Fruit fly (Drosophila melanogaster) whole organism, larva: ENCODE results near the gene Mf.

Experiments
- noc ChIP-seq: fragments of 200-800 bp; sonication (Bioruptor generic); optimal IDR thresholded peaks from 3 replicates; lab custom pipeline; 2019; ENCODE audit warnings: missing biosample characterization, mild to moderate bottlenecking, missing genetic modification characterization, moderate library complexity

Gene Mf

dm6 chr3R:15181467-15181866, at the start of gene Mf:
Gene Mf (minus strand): TSS chr3R:15181510.
- TF ChIP-seq noc, result no peak

DNA sequence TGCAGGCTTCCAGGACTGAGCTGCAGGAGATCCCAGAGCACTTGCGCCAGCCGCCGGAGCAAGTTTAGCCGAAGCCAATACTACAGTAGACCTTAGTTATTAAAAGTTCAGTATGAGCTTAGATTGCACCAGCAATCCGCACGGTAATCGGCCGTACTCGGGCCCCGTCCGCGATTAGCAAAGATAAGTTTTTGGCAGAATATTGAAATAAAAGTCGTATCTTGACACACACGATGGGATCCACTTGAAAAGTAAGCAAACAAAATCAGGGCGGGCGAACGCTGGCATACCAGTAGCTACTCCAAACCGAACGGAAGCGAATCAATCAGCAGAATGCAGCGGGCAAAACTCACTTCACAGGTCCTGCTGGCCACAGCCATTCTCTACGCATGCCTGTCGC, 49.0 kb upstream of the Mf start, which contains the start of gene CG34316:
Gene CG34316 (plus strand): TSS at position 301 of the 400 bp plus-strand sequence.
- no peak for TF ChIP-seq noc

DNA sequence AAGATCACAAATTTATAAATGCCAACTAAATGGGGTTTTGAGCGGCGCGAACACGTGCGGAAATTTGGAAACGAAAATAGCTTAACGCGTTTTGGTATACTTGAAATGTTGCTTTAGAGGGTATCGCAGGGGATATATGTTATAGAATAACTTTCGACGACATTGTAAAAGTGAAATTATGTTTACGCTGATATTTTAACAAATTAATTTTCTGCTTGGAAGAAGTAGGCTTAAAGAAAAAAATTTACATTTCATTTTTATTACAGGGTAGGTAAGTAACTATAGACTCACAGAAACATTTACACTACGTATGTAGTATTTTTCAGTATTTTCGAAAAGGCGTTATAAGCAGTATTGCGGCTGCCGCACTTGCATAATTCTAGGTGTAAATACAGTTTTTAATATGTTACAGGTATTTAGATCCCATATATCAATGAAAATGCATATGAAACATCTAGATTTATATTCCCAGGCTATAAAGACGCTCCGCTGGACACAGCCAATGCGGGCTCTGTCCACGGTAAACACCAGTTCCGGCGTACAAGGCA, 48.1 kb upstream of the Mf start, which contains the start of the genes Art3 and mRpS10:
Gene Art3 (minus strand): TSS at position 80 of the 548 bp plus-strand sequence.
Gene mRpS10 (plus strand): TSS at position 337 of the 548 bp plus-strand sequence.
- TF ChIP-seq noc, result peak; percentile 100

dm6 chr3R:15225279-15225730, 44.0 kb upstream of the Mf start, which contains the start of the genes CG31344 and Caf1-55:
Gene CG31344 (minus strand): TSS chr3R:15225329.
Gene Caf1-55 (plus strand): TSS chr3R:15225576.
- TF ChIP-seq noc, result no peak

DNA sequence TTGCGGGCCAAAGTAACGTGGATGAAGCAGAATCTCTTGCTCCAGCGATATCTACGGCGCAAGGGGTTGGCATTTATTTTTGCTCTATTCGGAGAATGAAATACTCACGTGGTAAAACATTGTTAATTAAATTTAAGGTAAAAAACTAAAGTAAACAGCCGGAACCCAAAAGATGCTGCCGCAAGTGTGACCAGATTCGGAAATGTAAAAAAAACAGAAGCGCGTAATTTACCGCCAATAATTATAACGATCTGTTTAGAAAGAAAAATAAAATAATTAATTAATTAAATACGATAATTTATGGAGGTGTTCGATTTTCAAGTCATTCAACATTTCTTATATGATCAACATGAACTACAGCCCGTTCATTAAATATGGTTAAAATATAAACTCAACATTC, 41.7 kb upstream of the Mf start, which contains the start of gene Polr2G:
Gene Polr2G (minus strand): TSS at position 208 of the 400 bp plus-strand sequence.
- no peak for TF ChIP-seq noc

DNA sequence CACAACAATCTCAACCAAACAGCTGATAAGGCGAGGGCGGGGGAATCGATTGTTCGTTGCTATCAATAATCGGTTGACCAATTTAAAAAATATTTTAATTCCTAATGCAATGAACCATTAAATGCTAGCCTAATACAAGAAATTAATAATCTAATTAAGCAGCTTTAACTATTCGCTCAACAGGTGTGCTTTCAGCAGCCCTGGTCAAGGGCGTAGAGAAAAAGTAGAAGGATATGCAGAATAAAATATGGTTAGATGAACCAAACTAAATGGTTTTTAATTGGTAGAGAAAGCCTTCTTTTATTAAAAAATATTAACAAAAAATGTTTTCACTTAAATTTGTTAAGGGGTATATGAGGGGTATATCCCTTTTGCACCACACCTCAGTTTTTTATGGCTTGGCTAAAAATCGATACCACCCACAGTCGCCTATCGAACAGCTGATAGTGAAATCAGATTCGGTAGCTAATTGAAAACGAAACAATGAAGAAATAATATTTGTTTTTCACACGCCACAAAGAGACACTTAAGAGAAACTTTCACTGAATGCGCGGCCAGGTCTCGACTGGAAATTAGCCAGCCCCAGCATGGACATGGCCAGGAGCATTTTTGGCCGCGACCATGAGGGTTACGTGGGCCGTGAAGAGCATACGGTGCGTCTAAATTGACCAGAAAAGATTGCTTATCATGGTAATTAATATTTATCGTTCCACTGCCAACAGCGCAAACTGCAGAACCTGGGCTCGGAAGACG, 37.7 kb upstream of the Mf start, which contains the start of the genes SIDL and CG12241:
Gene SIDL (minus strand): TSS at position 51 of the 753 bp plus-strand sequence.
Gene CG12241 (plus strand): TSS at position 433 of the 753 bp plus-strand sequence.
- peak; percentile 73 for TF ChIP-seq noc

- TF ChIP-seq noc, result peak; percentile 57
Observed at dm6 chr3R:15213362-15213989, 32.2 kb upstream of the Mf start, which contains the start of the genes CG6654 and CG4210. Gene CG6654 (minus strand): TSS chr3R:15213658. Gene CG4210 (plus strand): TSS chr3R:15213974.

DNA sequence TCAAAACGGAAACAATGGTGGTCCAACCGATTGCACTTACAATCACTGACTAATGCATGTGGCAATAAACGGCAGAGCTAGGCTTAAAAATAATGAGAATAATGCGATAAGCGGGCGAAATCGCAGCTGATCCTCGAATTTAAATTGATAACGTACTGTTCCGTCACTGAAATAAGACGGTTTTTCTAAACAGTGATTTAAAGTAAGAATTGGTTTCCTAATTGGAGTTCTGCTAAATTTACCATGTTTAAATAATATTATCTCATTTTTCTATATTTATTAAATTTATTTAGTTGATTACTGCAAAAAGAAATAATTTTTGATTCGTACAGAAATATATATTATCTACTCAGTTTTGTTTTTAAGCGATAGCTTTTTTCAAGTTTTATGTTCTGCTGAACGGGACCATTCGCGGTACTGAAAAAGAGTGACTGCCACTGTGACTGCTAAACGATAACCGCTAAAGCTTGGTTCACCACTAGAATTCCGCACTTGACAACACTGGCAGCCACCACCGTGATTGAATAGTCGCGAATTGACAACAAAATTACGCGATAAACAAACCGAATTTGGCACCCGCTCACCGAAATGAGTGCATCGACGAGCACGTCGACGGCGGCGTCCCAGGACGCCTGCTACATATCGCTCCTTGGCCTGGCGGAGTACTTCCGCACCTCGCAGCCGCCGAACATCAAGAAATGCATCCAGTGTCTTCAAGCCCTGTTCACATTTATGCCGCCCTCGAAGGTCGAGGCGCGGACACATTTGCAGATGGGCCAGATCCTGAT, 27.6 kb upstream of the Mf start, which contains the start of the genes Spn88Eb and Mau2:
Gene Spn88Eb (minus strand): TSS at position 51 of the 788 bp plus-strand sequence.
Gene Mau2 (plus strand): TSS at position 493 of the 788 bp plus-strand sequence.
- TF ChIP-seq noc, result peak; percentile 36

dm6 chr3R:15206273-15206672, 25.0 kb upstream of the Mf start, which contains the start of gene Spn88Ea:
Gene Spn88Ea (minus strand): TSS chr3R:15206447.
- no peak for TF ChIP-seq noc

DNA sequence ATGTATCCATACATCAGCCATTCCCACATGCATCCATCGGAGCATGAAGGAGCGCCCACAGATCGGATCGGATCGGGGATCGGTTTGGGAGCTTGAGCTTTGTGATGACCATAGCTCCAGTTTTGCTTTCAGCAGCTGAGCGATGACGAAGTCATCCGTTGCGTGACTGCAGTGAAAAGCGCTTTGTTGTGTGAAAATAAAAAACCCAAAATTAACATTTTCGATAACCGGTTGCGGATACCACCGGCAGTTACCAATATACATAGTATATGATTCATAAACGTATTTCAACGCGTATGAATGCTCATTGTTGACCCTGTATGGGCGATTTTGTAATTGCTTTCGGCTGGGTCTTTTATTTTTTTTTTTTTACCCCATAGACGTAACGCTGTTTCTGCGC, 23.9 kb upstream of the Mf start:
- no peak for TF ChIP-seq noc

DNA sequence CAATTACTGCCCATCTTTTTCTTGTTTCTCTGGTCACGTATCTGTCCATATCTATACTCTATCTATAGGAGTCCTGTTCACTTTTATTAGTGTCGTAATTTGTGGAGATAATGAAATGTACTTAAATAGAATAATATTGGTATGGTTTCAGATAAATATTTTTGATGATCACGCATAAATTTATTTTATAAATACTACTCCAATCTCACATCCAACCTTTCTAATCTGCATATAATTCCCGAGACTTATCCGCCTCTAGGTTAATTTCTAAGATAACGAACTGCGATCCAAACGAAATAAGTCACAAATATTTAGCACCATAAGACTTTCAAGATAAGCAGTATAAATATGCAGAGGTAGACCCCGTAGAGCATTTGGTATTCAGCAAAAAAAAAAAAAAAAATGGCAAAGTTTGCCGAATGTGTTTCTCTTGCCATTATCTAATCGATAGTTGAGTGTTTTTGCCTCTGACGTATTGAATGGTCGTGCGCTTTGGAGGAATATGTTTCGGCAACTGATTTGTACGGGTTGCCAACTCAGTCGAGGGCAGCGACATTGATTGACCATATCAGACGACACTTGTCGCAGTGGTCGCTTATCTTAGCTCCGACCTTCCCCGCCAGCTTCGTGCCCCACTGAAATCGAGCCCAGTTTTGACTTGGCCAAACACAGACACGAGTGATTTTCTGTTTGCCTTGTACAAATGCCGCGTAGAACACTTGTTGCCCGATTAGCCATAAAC, 16.9 kb upstream of the Mf start:
- TF ChIP-seq noc, result peak; percentile 82

- TF ChIP-seq noc, result no peak
Observed at dm6 chr3R:15197373-15197772, 16.1 kb upstream of the Mf start.

DNA sequence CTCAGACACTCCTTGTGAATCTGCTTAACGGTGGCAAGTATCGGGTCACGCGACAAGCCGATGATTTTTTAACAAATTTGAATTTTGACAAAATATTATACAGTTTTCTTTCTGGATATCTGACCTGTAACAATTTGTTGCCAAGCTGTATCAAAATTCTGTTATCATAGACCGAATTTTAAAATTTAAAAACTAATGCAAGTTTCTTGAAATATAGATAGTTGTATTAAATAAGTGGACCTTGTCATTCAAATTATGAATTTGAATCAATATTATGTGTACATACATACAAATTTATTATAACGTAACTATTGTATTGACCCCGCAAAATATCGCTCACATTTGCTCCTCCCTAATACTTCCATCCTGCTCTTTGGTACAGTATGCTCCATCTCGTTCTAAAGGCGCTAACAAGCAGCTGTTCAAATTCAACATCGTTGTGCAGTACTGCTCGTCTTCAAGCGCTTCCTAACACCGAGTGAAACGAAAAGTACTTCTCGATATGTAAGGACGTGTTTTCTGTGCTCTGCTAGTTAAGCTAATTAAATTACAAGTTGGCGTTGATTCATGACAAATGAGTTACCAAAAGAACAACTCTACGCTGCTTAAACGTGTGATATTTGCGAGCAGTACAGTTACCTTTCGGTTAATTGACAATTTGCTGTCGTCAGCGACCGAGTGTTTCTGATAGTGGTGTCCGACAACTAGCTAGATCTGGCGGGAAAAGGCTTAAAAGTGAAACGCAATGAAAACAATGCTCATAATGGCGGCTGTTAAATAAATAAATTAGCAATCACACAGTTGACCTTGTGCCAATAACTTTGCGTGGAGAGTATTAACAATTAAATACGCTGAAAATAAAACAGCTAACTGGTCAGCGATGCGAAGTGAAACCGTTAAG, 15.1 kb upstream of the Mf start, which contains the start of the genes Kpc1 and CG42542:
Gene Kpc1 (minus strand): TSS at position 77 of the 901 bp plus-strand sequence.
Gene CG42542 (plus strand): TSS at position 465 of the 901 bp plus-strand sequence.
- peak; percentile 32 for TF ChIP-seq noc

dm6 chr3R:15177230-15177629, 4.1 kb downstream of the Mf start:
- TF ChIP-seq noc, result no peak
